Fruit fly (Drosophila melanogaster) whole organism, prepupa: ENCODE results near the gene Dph5.

Source experiments
- Blimp-1 ChIP-seq: fragments of 200-800 bp; sonication (Bioruptor generic); optimal IDR thresholded peaks from 3 replicates; lab custom pipeline; 2017; ENCODE audit warnings: missing biosample characterization, missing genetic modification characterization, mild to moderate bottlenecking, moderate library complexity, missing genetic modification reagents
- CG10631 ChIP-seq: fragments of 200-800 bp; sonication (Bioruptor generic); optimal IDR thresholded peaks from 2 replicates; lab custom pipeline; 2016; ENCODE audit warnings: missing biosample characterization, missing genetic modification characterization
- CG10669 ChIP-seq: fragments of 200-800 bp; sonication (Bioruptor generic); optimal IDR thresholded peaks from 3 replicates; lab custom pipeline; 2018; ENCODE audit warnings: missing biosample characterization, mild to moderate bottlenecking, missing genetic modification characterization, moderate library complexity
- CG11294 ChIP-seq: fragments of 200-800 bp; sonication (Bioruptor generic); IDR thresholded peaks from 2 replicates; pipeline ENCODE4 v1.3.6; 2022; ENCODE audit warnings: missing biosample characterization, missing genetic modification characterization
- CG11902 ChIP-seq: fragments of 200-800 bp; sonication (Bioruptor generic); optimal IDR thresholded peaks from 3 replicates; lab custom pipeline; 2016; ENCODE audit warnings: missing biosample characterization, missing genetic modification characterization
- CG15336 ChIP-seq: fragments of 200-800 bp; sonication (Bioruptor generic); IDR thresholded peaks from 2 replicates; pipeline ENCODE4 v1.3.6; 2022; ENCODE audit warnings: missing biosample characterization, missing genetic modification characterization
- CG16779 ChIP-seq: fragments of 200-800 bp; sonication (Bioruptor generic); optimal IDR thresholded peaks from 3 replicates; lab custom pipeline; 2017; ENCODE audit warnings: missing biosample characterization, mild to moderate bottlenecking, missing genetic modification characterization
- CG32006 ChIP-seq: fragments of 200-800 bp; sonication (Bioruptor generic); optimal IDR thresholded peaks from 3 replicates; lab custom pipeline; 2017; ENCODE audit warnings: missing biosample characterization, mild to moderate bottlenecking, missing genetic modification characterization
- CG34406 ChIP-seq: fragments of 200-800 bp; sonication (Bioruptor generic); optimal IDR thresholded peaks from 3 replicates; lab custom pipeline; 2016; ENCODE audit warnings: missing biosample characterization, missing genetic modification characterization
- CG3919 ChIP-seq: fragments of 200-800 bp; sonication (Bioruptor generic); optimal IDR thresholded peaks from 3 replicates; lab custom pipeline; 2016; ENCODE audit warnings: missing biosample characterization, missing genetic modification characterization
- CG4318 ChIP-seq: fragments of 200-800 bp; sonication (Bioruptor generic); optimal IDR thresholded peaks from 3 replicates; lab custom pipeline; 2017; ENCODE audit warnings: missing biosample characterization, mild to moderate bottlenecking, missing genetic modification characterization
- CG6163 ChIP-seq: fragments of 200-800 bp; sonication (Bioruptor generic); IDR thresholded peaks from 3 replicates; pipeline ENCODE4 v1.3.6; 2022; ENCODE audit warnings: missing biosample characterization, missing genetic modification characterization
- CG6276 ChIP-seq: fragments of 200-800 bp; sonication (Bioruptor generic); optimal IDR thresholded peaks from 2 replicates; lab custom pipeline; 2017; ENCODE audit warnings: missing biosample characterization, mild to moderate bottlenecking, missing genetic modification characterization
- CG6808 ChIP-seq: fragments of 200-800 bp; sonication (Bioruptor generic); optimal IDR thresholded peaks from 3 replicates; lab custom pipeline; 2017; ENCODE audit warnings: missing biosample characterization, missing genetic modification characterization, mild to moderate bottlenecking, moderate library complexity, missing genetic modification reagents
- CG6854 ChIP-seq: fragments of 200-800 bp; sonication (Bioruptor generic); optimal IDR thresholded peaks from 2 replicates; lab custom pipeline; 2017; ENCODE audit warnings: missing biosample characterization, mild to moderate bottlenecking, missing genetic modification characterization
- CG8119 ChIP-seq: fragments of 200-800 bp; sonication (Bioruptor generic); IDR thresholded peaks from 3 replicates; pipeline ENCODE4 v1.3.6; 2022; ENCODE audit warnings: missing biosample characterization, missing genetic modification characterization
- CG8319 ChIP-seq: fragments of 200-800 bp; sonication (Bioruptor generic); optimal IDR thresholded peaks from 3 replicates; lab custom pipeline; 2016; ENCODE audit warnings: missing biosample characterization, missing genetic modification characterization
- CG8632 ChIP-seq: fragments of 200-800 bp; sonication (Bioruptor generic); optimal IDR thresholded peaks from 3 replicates; lab custom pipeline; 2016; ENCODE audit warnings: missing biosample characterization, missing genetic modification characterization
- Eip75B ChIP-seq: fragments of 200-800 bp; sonication (Bioruptor generic); optimal IDR thresholded peaks from 3 replicates; lab custom pipeline; 2016; ENCODE audit warnings: missing biosample characterization, missing genetic modification characterization
- Eip78C ChIP-seq: fragments of 200-800 bp; sonication (Bioruptor generic); peaks from one replicate; lab custom pipeline; 2016; ENCODE audit warnings: missing biosample characterization, missing genetic modification characterization
- Hr38 ChIP-seq: sonication (Bioruptor generic); optimal IDR thresholded peaks from 2 replicates; lab custom pipeline; 2016; ENCODE audit warnings: missing biosample characterization, missing genetic modification characterization
- Hr39 ChIP-seq: fragments of 200-800 bp; sonication (Bioruptor generic); optimal IDR thresholded peaks from 2 replicates; lab custom pipeline; 2016; ENCODE audit warnings: missing biosample characterization, missing genetic modification characterization
- Met ChIP-seq: fragments of 200-800 bp; sonication (Bioruptor generic); optimal IDR thresholded peaks from 3 replicates; lab custom pipeline; 2016; ENCODE audit warnings: missing biosample characterization, missing genetic modification characterization
- OdsH ChIP-seq: fragments of 200-800 bp; sonication (Bioruptor generic); optimal IDR thresholded peaks from 3 replicates; lab custom pipeline; 2016; ENCODE audit warnings: missing biosample characterization, missing genetic modification characterization
- Smox ChIP-seq: fragments of 200-800 bp; sonication (Bioruptor generic); optimal IDR thresholded peaks from 3 replicates; lab custom pipeline; 2016; ENCODE audit warnings: missing biosample characterization, missing genetic modification characterization
- Sox102F ChIP-seq: fragments of 200-800 bp; sonication (Bioruptor generic); optimal IDR thresholded peaks from 2 replicates; lab custom pipeline; 2016; ENCODE audit warnings: missing biosample characterization, mild to moderate bottlenecking, missing genetic modification characterization
- Sox14 ChIP-seq: fragments of 200-800 bp; sonication (Bioruptor generic); optimal IDR thresholded peaks from 3 replicates; lab custom pipeline; 2016; ENCODE audit warnings: missing biosample characterization, missing genetic modification characterization
- Sox15 ChIP-seq: fragments of 200-800 bp; sonication (Bioruptor generic); optimal IDR thresholded peaks from 3 replicates; lab custom pipeline; 2016; ENCODE audit warnings: missing biosample characterization, missing genetic modification characterization
- acj6 ChIP-seq: fragments of 200-800 bp; sonication (Bioruptor generic); optimal IDR thresholded peaks from 3 replicates; lab custom pipeline; 2016; ENCODE audit warnings: missing biosample characterization, missing genetic modification characterization
- cyc ChIP-seq: fragments of 200-800 bp; sonication (Bioruptor generic); optimal IDR thresholded peaks from 3 replicates; lab custom pipeline; 2016; ENCODE audit warnings: missing biosample characterization, missing genetic modification characterization
- dac ChIP-seq: fragments of 200-800 bp; sonication (Bioruptor generic); optimal IDR thresholded peaks from 2 replicates; lab custom pipeline; 2017; ENCODE audit warnings: missing biosample characterization, mild to moderate bottlenecking, missing genetic modification characterization
- esn ChIP-seq: fragments of 200-800 bp; sonication (Bioruptor generic); optimal IDR thresholded peaks from 2 replicates; lab custom pipeline; 2016; ENCODE audit warnings: missing biosample characterization, mild to moderate bottlenecking, missing genetic modification characterization, moderate library complexity
- fd59A ChIP-seq: fragments of 200-800 bp; sonication (Bioruptor generic); optimal IDR thresholded peaks from 2 replicates; lab custom pipeline; 2017; ENCODE audit warnings: missing biosample characterization, mild to moderate bottlenecking, missing genetic modification characterization, missing genetic modification reagents
- fkh ChIP-seq: fragments of 200-800 bp; sonication (Bioruptor generic); optimal IDR thresholded peaks from 3 replicates; lab custom pipeline; 2017; ENCODE audit warnings: missing biosample characterization, mild to moderate bottlenecking, missing genetic modification characterization, moderate library complexity
- lz ChIP-seq: fragments of 200-800 bp; sonication (Bioruptor generic); optimal IDR thresholded peaks from 3 replicates; lab custom pipeline; 2016; ENCODE audit warnings: missing biosample characterization, missing genetic modification characterization
- net ChIP-seq: fragments of 200-800 bp; sonication (Bioruptor generic); optimal IDR thresholded peaks from 3 replicates; lab custom pipeline; 2016; ENCODE audit warnings: missing biosample characterization, missing genetic modification characterization
- salr ChIP-seq, 2 experiments: fragments of 200-800 bp; sonication (Bioruptor generic); optimal IDR thresholded peaks; 3 replicates each; lab custom pipeline; 2016 to 2018; ENCODE audit warnings: missing biosample characterization in 2 of 2, missing genetic modification characterization in 2 of 2, mild to moderate bottlenecking in 1 of 2
- ss ChIP-seq, 2 experiments: fragments of 200-800 bp; sonication (Bioruptor generic); optimal IDR thresholded peaks; 2 replicates in 1 of 2; 3 replicates in 1 of 2; lab custom pipeline; 2017 to 2018; ENCODE audit warnings: mild to moderate bottlenecking in 2 of 2, missing biosample characterization in 2 of 2, missing genetic modification characterization in 2 of 2, moderate library complexity in 1 of 2
- svp ChIP-seq: fragments of 200-800 bp; sonication (Bioruptor generic); peaks from one replicate; lab custom pipeline; 2016; ENCODE audit warnings: missing biosample characterization, missing genetic modification characterization
- topi ChIP-seq: fragments of 200-800 bp; sonication (Bioruptor generic); optimal IDR thresholded peaks from 3 replicates; lab custom pipeline; 2016; ENCODE audit warnings: missing biosample characterization, missing genetic modification characterization
- vri ChIP-seq: fragments of 200-800 bp; sonication (Bioruptor generic); optimal IDR thresholded peaks from 3 replicates; lab custom pipeline; 2016; ENCODE audit warnings: missing biosample characterization, mild to moderate bottlenecking, missing genetic modification characterization

Dph5 gene

dm6 chr3R:22564707-22565106, 18.3 kb downstream of the Dph5 start:
- no peak for TF ChIP-seq CG8632 (GFP tag; lab: Kevin White, UChicago)
- TF ChIP-seq Sox15 (GFP tag; lab: Kevin White, UChicago): no peak
- no peak for TF ChIP-seq CG6854 (GFP tag; lab: Kevin White, UChicago)
- no peak for TF ChIP-seq topi
- no peak for TF ChIP-seq CG8319 (GFP tag; lab: Kevin White, UChicago)
- TF ChIP-seq CG32006 (GFP tag; lab: Kevin White, UChicago): no peak
- TF ChIP-seq lz (GFP tag; lab: Kevin White, UChicago): no peak
- TF ChIP-seq fd59A: no peak
- TF ChIP-seq CG16779 (tag; lab: Kevin White, UChicago): no peak
- no peak for TF ChIP-seq Hr39 (GFP tag; lab: Kevin White, UChicago)
- no peak for TF ChIP-seq cyc (GFP tag; lab: Kevin White, UChicago)
- TF ChIP-seq fkh: no peak
- no peak for TF ChIP-seq CG6163 (GFP tag; lab: Robert Waterston, UW)
- TF ChIP-seq CG34406: no peak
- TF ChIP-seq salr (GFP tag; optimal IDR thresholded peaks at IDR 0.05; lab: Kevin White, UChicago): no peak
- no peak for TF ChIP-seq CG10631 (GFP tag; lab: Kevin White, UChicago)
- TF ChIP-seq Sox14 (GFP tag; lab: Kevin White, UChicago): no peak
- TF ChIP-seq Met (GFP tag; lab: Kevin White, UChicago): no peak

- no peak for TF ChIP-seq fkh
- no peak for TF ChIP-seq svp
- no peak for TF ChIP-seq CG4318 (GFP tag; lab: Kevin White, UChicago)
- no peak for TF ChIP-seq Sox15 (GFP tag; lab: Kevin White, UChicago)
- no peak for TF ChIP-seq CG15336 (GFP tag; lab: Robert Waterston, UW)
Observed at dm6 chr3R:22564076-22564475, 18.9 kb downstream of the Dph5 start.

dm6 chr3R:22562502-22562901, 20.5 kb downstream of the Dph5 start, which contains the start of gene sit:
Gene sit (minus strand): TSS chr3R:22562572.
- no peak for TF ChIP-seq Hr38
- no peak for TF ChIP-seq acj6
- TF ChIP-seq Blimp-1 (GFP tag; lab: Kevin White, UChicago): no peak
- TF ChIP-seq CG16779 (tag; lab: Kevin White, UChicago): no peak
- TF ChIP-seq dac (GFP tag; lab: Kevin White, UChicago): no peak
- no peak for TF ChIP-seq CG8119 (GFP tag; lab: Robert Waterston, UW)
- TF ChIP-seq esn (GFP tag; lab: Kevin White, UChicago): no peak
- TF ChIP-seq svp: no peak
- TF ChIP-seq vri (GFP tag; lab: Kevin White, UChicago): no peak
- no peak for TF ChIP-seq fd59A
- TF ChIP-seq CG3919 (GFP tag; lab: Kevin White, UChicago): no peak
- no peak for TF ChIP-seq OdsH (GFP tag; lab: Kevin White, UChicago)
- TF ChIP-seq topi: no peak
- no peak for TF ChIP-seq net (GFP tag; lab: Kevin White, UChicago)
- TF ChIP-seq CG6808 (GFP tag; lab: Kevin White, UChicago): no peak
- no peak for TF ChIP-seq Met (GFP tag; lab: Kevin White, UChicago)
- TF ChIP-seq CG11294 (GFP tag; lab: Robert Waterston, UW): no peak

dm6 chr3R:22560224-22560623, 22.8 kb downstream of the Dph5 start:
- TF ChIP-seq CG6276 (GFP tag; lab: Kevin White, UChicago): no peak
- TF ChIP-seq Eip78C (GFP tag; lab: Kevin White, UChicago): no peak
- no peak for TF ChIP-seq Met (GFP tag; lab: Kevin White, UChicago)
- no peak for TF ChIP-seq CG11902 (GFP tag; lab: Kevin White, UChicago)
- TF ChIP-seq CG15336 (GFP tag; lab: Robert Waterston, UW): no peak
- no peak for TF ChIP-seq ss (GFP tag; optimal IDR thresholded peaks at IDR 0.05; lab: Kevin White, UChicago)
- no peak for TF ChIP-seq Smox (GFP tag; lab: Kevin White, UChicago)
- no peak for TF ChIP-seq CG6163 (GFP tag; lab: Robert Waterston, UW)
- TF ChIP-seq Sox102F (GFP tag; lab: Kevin White, UChicago): no peak
- TF ChIP-seq cyc (GFP tag; lab: Kevin White, UChicago): no peak
- no peak for TF ChIP-seq lz (GFP tag; lab: Kevin White, UChicago)
- TF ChIP-seq topi: no peak
- TF ChIP-seq CG10669 (GFP tag; lab: Kevin White, UChicago): no peak
- TF ChIP-seq acj6: no peak
- no peak for TF ChIP-seq CG8119 (GFP tag; lab: Robert Waterston, UW)
- no peak for TF ChIP-seq CG34406
- no peak for TF ChIP-seq Eip75B
